Worm (Caenorhabditis elegans) whole organism, L2 larva: ENCODE data around the gene fbxa-154.

ENCODE experiments used
- F13H6.1 ChIP-seq: sonication (generic microtip); optimal IDR thresholded peaks from 2 replicates; lab custom pipeline; 2016; ENCODE audit warnings: missing genetic modification characterization, missing compliant biosample characterization
- R02D3.7 ChIP-seq: fragments of 150-350 bp; optimal IDR thresholded peaks from 2 replicates; lab custom pipeline; 2014; ENCODE audit warnings: missing biosample characterization, missing genetic modification characterization
- Y55F3AM.14 ChIP-seq: fragments of 200-800 bp; sonication (Bioruptor generic); optimal IDR thresholded peaks from 2 replicates; lab custom pipeline; 2018; ENCODE audit warnings: mild to moderate bottlenecking, missing genetic modification characterization, missing compliant biosample characterization
- ZK546.5 ChIP-seq: sonication (generic microtip); optimal IDR thresholded peaks from 2 replicates; lab custom pipeline; 2017; ENCODE audit warnings: missing biosample characterization, missing genetic modification characterization
- alr-1 ChIP-seq: fragments of 150-350 bp; optimal IDR thresholded peaks from 2 replicates; lab custom pipeline; 2014; ENCODE audit warnings: missing biosample characterization, missing genetic modification characterization
- aly-2 ChIP-seq: fragments of 150-350 bp; optimal IDR thresholded peaks from 2 replicates; lab custom pipeline; 2014; ENCODE audit warnings: missing biosample characterization, missing genetic modification characterization
- ama-1 ChIP-seq: fragments of 150-350 bp; optimal IDR thresholded peaks from 2 replicates; lab custom pipeline; 2018; ENCODE audit warnings: inconsistent platforms
- blmp-1 ChIP-seq: sonication (generic microtip); optimal IDR thresholded peaks from 2 replicates; lab custom pipeline; 2017; ENCODE audit warnings: missing genetic modification characterization, mild to moderate bottlenecking, missing compliant biosample characterization, antibody characterized with exemption, moderate library complexity; ENCODE audit not compliant: insufficient read depth
- ceh-16 ChIP-seq: fragments of 150-350 bp; optimal IDR thresholded peaks from 2 replicates; lab custom pipeline; 2014; ENCODE audit warnings: missing biosample characterization, missing genetic modification characterization
- ceh-82 ChIP-seq: fragments of 150-350 bp; optimal IDR thresholded peaks from 2 replicates; lab custom pipeline; 2014; ENCODE audit warnings: missing biosample characterization, missing genetic modification characterization
- crh-2 ChIP-seq: sonication (generic microtip); optimal IDR thresholded peaks from 2 replicates; lab custom pipeline; 2017; ENCODE audit warnings: missing biosample characterization, missing genetic modification characterization
- dmd-4 ChIP-seq: sonication (generic microtip); optimal IDR thresholded peaks from 2 replicates; lab custom pipeline; 2017; ENCODE audit warnings: missing biosample characterization, missing genetic modification characterization
- egl-27 ChIP-seq: sonication (generic microtip); optimal IDR thresholded peaks from 3 replicates; lab custom pipeline; 2017; ENCODE audit warnings: missing biosample characterization, missing genetic modification reagents, missing genetic modification characterization
- elt-1 ChIP-seq: fragments of 150-350 bp; optimal IDR thresholded peaks from 2 replicates; lab custom pipeline; 2014; ENCODE audit warnings: missing biosample characterization, missing genetic modification characterization
- elt-3 ChIP-seq: sonication (generic microtip); optimal IDR thresholded peaks from 2 replicates; lab custom pipeline; 2017; ENCODE audit warnings: missing biosample characterization, missing genetic modification characterization
- fos-1 ChIP-seq: fragments of 150-350 bp; optimal IDR thresholded peaks from 2 replicates; lab custom pipeline; 2014; ENCODE audit warnings: missing biosample characterization, missing genetic modification characterization
- gmeb-1 ChIP-seq: fragments of 150-350 bp; optimal IDR thresholded peaks from 2 replicates; lab custom pipeline; 2014; ENCODE audit warnings: missing biosample characterization, missing genetic modification characterization
- lin-11 ChIP-seq: fragments of 150-350 bp; sonication (generic microtip); optimal IDR thresholded peaks from 2 replicates; lab custom pipeline; 2014; ENCODE audit warnings: missing biosample characterization, missing genetic modification characterization, inconsistent platforms, mixed read lengths
- lin-13 ChIP-seq: fragments of 150-350 bp; optimal IDR thresholded peaks from 2 replicates; lab custom pipeline; 2014; ENCODE audit warnings: missing biosample characterization, missing genetic modification reagents, missing genetic modification characterization
- mab-5 ChIP-seq: fragments of 150-350 bp; optimal IDR thresholded peaks from 2 replicates; lab custom pipeline; 2014; ENCODE audit warnings: missing biosample characterization, missing genetic modification characterization
- mbf-1 ChIP-seq: sonication (generic microtip); optimal IDR thresholded peaks from 2 replicates; lab custom pipeline; 2017; ENCODE audit warnings: missing biosample characterization, missing genetic modification characterization
- mdl-1 ChIP-seq, 2 experiments: fragments of 150-350 bp in 1 of 2; sonication (generic microtip) in 1 of 2; optimal IDR thresholded peaks; 2 replicates each; lab custom pipeline; 2017; ENCODE audit warnings: missing biosample characterization in 2 of 2, missing genetic modification characterization in 2 of 2
- nhr-10 ChIP-seq: sonication (generic microtip); optimal IDR thresholded peaks from 2 replicates; lab custom pipeline; 2017; ENCODE audit warnings: missing biosample characterization, missing genetic modification characterization
- nhr-11 ChIP-seq: fragments of 150-350 bp; optimal IDR thresholded peaks from 2 replicates; lab custom pipeline; 2014; ENCODE audit warnings: missing biosample characterization, missing genetic modification characterization
- nhr-12 ChIP-seq: fragments of 150-350 bp; optimal IDR thresholded peaks from 2 replicates; lab custom pipeline; 2014; ENCODE audit warnings: missing biosample characterization, missing genetic modification characterization
- nhr-129 ChIP-seq: fragments of 150-350 bp; optimal IDR thresholded peaks from 2 replicates; lab custom pipeline; 2014; ENCODE audit warnings: missing biosample characterization, missing genetic modification characterization
- nhr-21 ChIP-seq: fragments of 150-350 bp; optimal IDR thresholded peaks from 2 replicates; lab custom pipeline; 2014; ENCODE audit warnings: missing biosample characterization, missing genetic modification characterization
- nhr-237 ChIP-seq: fragments of 150-350 bp; optimal IDR thresholded peaks from 2 replicates; lab custom pipeline; 2014; ENCODE audit warnings: missing biosample characterization, missing genetic modification characterization
- nhr-25 ChIP-seq: fragments of 150-350 bp; sonication (generic microtip); optimal IDR thresholded peaks from 3 replicates; lab custom pipeline; 2014; ENCODE audit warnings: missing biosample characterization, missing genetic modification characterization
- nhr-6 ChIP-seq: fragments of 150-350 bp; optimal IDR thresholded peaks from 2 replicates; lab custom pipeline; 2014; ENCODE audit warnings: missing biosample characterization, missing genetic modification characterization
- nhr-77 ChIP-seq: fragments of 150-350 bp; optimal IDR thresholded peaks from 2 replicates; lab custom pipeline; 2014; ENCODE audit warnings: missing biosample characterization, missing genetic modification characterization
- peb-1 ChIP-seq: fragments of 150-350 bp; optimal IDR thresholded peaks from 2 replicates; lab custom pipeline; 2014; ENCODE audit warnings: missing biosample characterization, missing genetic modification characterization
- sem-4 ChIP-seq: fragments of 150-350 bp; optimal IDR thresholded peaks from 2 replicates; lab custom pipeline; 2014; ENCODE audit warnings: missing biosample characterization, missing genetic modification reagents, missing genetic modification characterization
- skn-1 ChIP-seq: sonication (generic microtip); optimal IDR thresholded peaks from 2 replicates; lab custom pipeline; 2017; ENCODE audit warnings: missing biosample characterization, missing genetic modification characterization
- sma-3 ChIP-seq: sonication (generic microtip); optimal IDR thresholded peaks from 2 replicates; lab custom pipeline; 2016; ENCODE audit warnings: missing genetic modification reagents, missing genetic modification characterization, missing compliant biosample characterization
- sma-9 ChIP-seq, 2 experiments: fragments of 150-350 bp in 1 of 2; sonication (generic microtip) in 1 of 2; optimal IDR thresholded peaks; 2 replicates each; lab custom pipeline; 2014 to 2016; ENCODE audit warnings: missing genetic modification characterization in 2 of 2, mild to moderate bottlenecking in 1 of 2, missing biosample characterization in 1 of 2, missing compliant biosample characterization in 1 of 2, missing genetic modification reagents in 1 of 2, moderate library complexity in 1 of 2
- snpc-4 ChIP-seq: fragments of 150-350 bp; optimal IDR thresholded peaks from 2 replicates; lab custom pipeline; 2014; ENCODE audit warnings: missing biosample characterization, missing genetic modification characterization
- unc-39 ChIP-seq: fragments of 150-350 bp; optimal IDR thresholded peaks from 2 replicates; lab custom pipeline; 2014; ENCODE audit warnings: missing biosample characterization, missing genetic modification characterization
- unc-55 ChIP-seq: fragments of 150-350 bp; sonication (generic microtip); optimal IDR thresholded peaks from 3 replicates; lab custom pipeline; 2014; ENCODE audit warnings: missing biosample characterization, missing genetic modification reagents, missing genetic modification characterization
- unc-62 ChIP-seq: fragments of 150-350 bp; optimal IDR thresholded peaks from 2 replicates; lab custom pipeline; 2014; ENCODE audit warnings: missing biosample characterization, missing genetic modification reagents, missing genetic modification characterization
- ztf-1 ChIP-seq: fragments of 200-800 bp; sonication (Bioruptor generic); conservative IDR thresholded peaks from 2 replicates; pipeline ENCODE4 v1.3.6; 2022; ENCODE audit warnings: missing genetic modification characterization, missing compliant biosample characterization
- ztf-11 ChIP-seq: sonication (generic microtip); optimal IDR thresholded peaks from 2 replicates; lab custom pipeline; 2017; ENCODE audit warnings: missing biosample characterization, missing genetic modification characterization
- ztf-4 ChIP-seq: fragments of 150-350 bp; optimal IDR thresholded peaks from 2 replicates; lab custom pipeline; 2014; ENCODE audit warnings: missing biosample characterization, missing genetic modification characterization

fbxa-154 gene

ce11 chrV:15563477-15563876, 41.5 kb downstream of the fbxa-154 start:
- TF ChIP-seq nhr-11 (tag; lab: Kevin White, UChicago) = no peak
- TF ChIP-seq mab-5 (tag; lab: Kevin White, UChicago) = no peak
- no peak for TF ChIP-seq unc-55
- TF ChIP-seq ama-1 (lab: Kevin White, UChicago) = no peak
- TF ChIP-seq Y55F3AM.14 (GFP tag; lab: Kevin White, UChicago) = no peak
- no peak for TF ChIP-seq sem-4 (tag; lab: Kevin White, UChicago)
- no peak for TF ChIP-seq nhr-12
- no peak for TF ChIP-seq crh-2
- TF ChIP-seq, all 48 proteins: peak for 0

ce11 chrV:15562541-15562940, 42.4 kb downstream of the fbxa-154 start:
- no peak for TF ChIP-seq unc-39 (tag; lab: Kevin White, UChicago)

DNA sequence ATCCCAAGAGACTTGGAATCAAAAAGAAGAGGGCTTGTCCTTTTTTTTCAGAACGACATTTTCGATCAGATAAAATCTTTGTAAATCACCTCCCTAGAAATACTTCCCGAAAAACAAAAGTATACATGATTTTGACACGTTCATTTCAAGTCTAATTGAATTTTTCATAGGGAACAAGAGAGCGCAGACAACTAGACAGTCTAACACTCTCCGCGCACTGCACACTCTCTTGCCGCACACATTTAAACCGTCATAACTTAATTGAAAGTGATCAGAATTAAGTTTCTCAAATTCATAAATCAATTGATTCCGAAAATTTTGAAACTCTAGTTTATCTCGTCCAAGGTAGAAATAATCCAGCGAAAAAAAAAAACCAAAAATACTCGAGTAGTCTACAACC, 45.2 kb downstream of the fbxa-154 start:
- TF ChIP-seq unc-55 = no peak
- TF ChIP-seq nhr-129 (tag; lab: Kevin White, UChicago) = no peak
- no peak for TF ChIP-seq lin-13 (GFP tag; lab: Kevin White, UChicago)
- TF ChIP-seq blmp-1 = no peak
- no peak for TF ChIP-seq fos-1
- no peak for TF ChIP-seq peb-1 (tag; lab: Kevin White, UChicago)
- no peak for TF ChIP-seq ztf-4 (tag; lab: Kevin White, UChicago)
- no peak for TF ChIP-seq mab-5 (tag; lab: Kevin White, UChicago)
- no peak for TF ChIP-seq ZK546.5 (tag; lab: Kevin White, UChicago)
- TF ChIP-seq elt-1 (tag; lab: Kevin White, UChicago) = no peak
- no peak for TF ChIP-seq nhr-237
- TF ChIP-seq mbf-1 (tag; lab: Kevin White, UChicago) = no peak
- TF ChIP-seq skn-1 = no peak
- TF ChIP-seq unc-62 = no peak
- no peak for TF ChIP-seq crh-2
- no peak for TF ChIP-seq ama-1 (lab: Kevin White, UChicago)
- TF ChIP-seq snpc-4 = no peak
- no peak for TF ChIP-seq alr-1 (tag; lab: Kevin White, UChicago)
- no peak for TF ChIP-seq F13H6.1 (tag; lab: Kevin White, UChicago)
- no peak for TF ChIP-seq nhr-12

ce11 chrV:15559047-15559446, 45.9 kb downstream of the fbxa-154 start, which contains the start of gene acr-18:
TSS of gene acr-18 (minus strand) at chrV:15559147.
- TF ChIP-seq ztf-11 (tag; lab: Kevin White, UChicago) = no peak

DNA sequence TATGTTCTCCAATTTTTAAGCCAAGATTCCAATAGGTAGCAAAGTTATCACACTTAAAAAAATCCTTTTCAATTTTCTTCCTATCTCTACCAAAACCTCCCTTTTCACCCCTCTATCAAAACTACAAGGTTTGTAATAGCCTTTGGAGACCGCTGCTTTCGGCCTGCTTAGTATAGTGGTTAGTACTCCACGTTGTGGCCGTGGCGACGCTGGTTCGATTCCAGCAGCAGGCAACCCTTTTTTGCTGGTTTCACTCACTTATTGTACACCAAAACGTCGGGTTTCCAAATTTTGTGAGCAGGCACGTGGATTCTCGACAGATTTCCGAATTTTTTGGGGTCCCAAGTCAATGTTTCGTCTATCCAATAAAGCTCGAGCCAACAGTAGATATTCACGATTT, 51.1 kb downstream of the fbxa-154 start:
- TF ChIP-seq ceh-16 (no peak), crh-2 (peak; percentile 37), ceh-82 (tag; lab: Kevin White, UChicago) (no peak), F13H6.1 (tag; lab: Kevin White, UChicago) (no peak), lin-13 (GFP tag; lab: Kevin White, UChicago) (no peak), blmp-1 (no peak), unc-39 (tag; lab: Kevin White, UChicago) (no peak), nhr-25 (no peak), nhr-129 (tag; lab: Kevin White, UChicago) (peak; percentile 55), ama-1 (lab: Kevin White, UChicago) (no peak), ZK546.5 (tag; lab: Kevin White, UChicago) (no peak), aly-2 (tag; lab: Kevin White, UChicago) (no peak), mbf-1 (tag; lab: Kevin White, UChicago) (no peak), mab-5 (tag; lab: Kevin White, UChicago) (no peak), nhr-10 (no peak), nhr-21 (no peak), egl-27 (tag; lab: Kevin White, UChicago) (no peak), unc-62 (no peak), unc-55 (peak; percentile 26), dmd-4 (tag; lab: Kevin White, UChicago) (no peak), snpc-4 (no peak), sma-3 (GFP tag; lab: Kevin White, UChicago) (no peak), R02D3.7 (tag; lab: Kevin White, UChicago) (no peak), nhr-12 (no peak), peb-1 (tag; lab: Kevin White, UChicago) (no peak), nhr-77 (tag; lab: Kevin White, UChicago) (no peak), Y55F3AM.14 (GFP tag; lab: Kevin White, UChicago) (no peak), gmeb-1 (peak; percentile 20), nhr-6 (tag; lab: Kevin White, UChicago) (no peak), ztf-1 (no peak), skn-1 (no peak), nhr-237 (no peak), elt-3 (tag; lab: Kevin White, UChicago) (no peak), elt-1 (tag; lab: Kevin White, UChicago) (no peak), lin-11 (tag; lab: Kevin White, UChicago) (no peak), mdl-1 (tag; optimal IDR thresholded peaks at IDR 0.05; lab: Kevin White, UChicago) (no peak), ztf-11 (tag; lab: Kevin White, UChicago) (no peak), fos-1 (no peak), nhr-11 (tag; lab: Kevin White, UChicago) (no peak), sma-9 (GFP tag; optimal IDR thresholded peaks at IDR 0.05; lab: Kevin White, UChicago) (peak; percentile 3), sma-9 (tag; optimal IDR thresholded peaks at IDR 0.05; lab: Kevin White, UChicago) (no peak), alr-1 (tag; lab: Kevin White, UChicago) (no peak)
